Worm (Caenorhabditis elegans): ENCODE measurements around the gene K11D12.8.

The K11D12.8 gene

ce11 chrV:5053335-5053734 lies 12.5 kb upstream of the K11D12.8 start, which contains the start of gene cwp-4:
cwp-4 (plus strand) TSS chrV:5053635.
- TF ChIP-seq F55B11.4 (tag; optimal IDR thresholded peaks at IDR 0.05; ENCODE audit: borderline replicate concordance, insufficient read depth), result no peak
- TF ChIP-seq hrde-1 (tag; optimal IDR thresholded peaks at IDR 0.05; ENCODE audit: borderline replicate concordance), result no peak
- TF ChIP-seq nhr-80 (tag; optimal IDR thresholded peaks at IDR 0.05), result no peak
- TF ChIP-seq zim-3 (tag; optimal IDR thresholded peaks at IDR 0.05), result no peak
- no peak for TF ChIP-seq unc-62 (GFP tag; optimal IDR thresholded peaks at IDR 0.05)
- TF ChIP-seq Y67H2A.10 (GFP tag; conservative IDR thresholded peaks at IDR 0.05), result no peak
- no peak for TF ChIP-seq ekl-4 (GFP tag; IDR thresholded peaks at IDR 0.05)
- no peak for TF ChIP-seq ceh-40 (GFP tag; IDR thresholded peaks at IDR 0.05)
- no peak for TF ChIP-seq Y53G8AR.9 (GFP tag; conservative IDR thresholded peaks at IDR 0.05)
- no peak for TF ChIP-seq T26A5.8 (tag; optimal IDR thresholded peaks at IDR 0.05)
- no peak for TF ChIP-seq F52B5.7 (tag; optimal IDR thresholded peaks at IDR 0.05)
- no peak for TF ChIP-seq C06A6.2 (GFP tag; conservative IDR thresholded peaks at IDR 0.05)
- no peak for TF ChIP-seq mxl-1 (tag; optimal IDR thresholded peaks at IDR 0.05)
- no peak for TF ChIP-seq nfyb-1 (GFP tag; IDR thresholded peaks at IDR 0.05)
- no peak for TF ChIP-seq ceh-100 (GFP tag; IDR thresholded peaks at IDR 0.05)

- TF ChIP-seq cebp-1 (GFP tag; IDR thresholded peaks at IDR 0.05) (no peak), cebp-1 (tag; optimal IDR thresholded peaks at IDR 0.05) (no peak), madf-6 (GFP tag; IDR thresholded peaks at IDR 0.05) (0 out of 2 replicates have a peak, but pooled peaks have one; percentile 23), ccch-3 (GFP tag; optimal IDR thresholded peaks at IDR 0.05) (no peak), B0035.1 (tag; optimal IDR thresholded peaks at IDR 0.05) (no peak), lsl-1 (GFP tag; optimal IDR thresholded peaks at IDR 0.05) (no peak), tbp1 (GFP tag; optimal IDR thresholded peaks at IDR 0.05) (no peak), ZK185.1 (tag; optimal IDR thresholded peaks at IDR 0.05; ENCODE audit: poor library complexity, severe bottlenecking) (no peak), Y53G8AR.9 (GFP tag; conservative IDR thresholded peaks at IDR 0.05) (0 out of 2 replicates have a peak, but pooled peaks have one; percentile 34), ztf-26 (tag; optimal IDR thresholded peaks at IDR 0.05) (no peak), xnd-1 (tag; optimal IDR thresholded peaks at IDR 0.05) (peak; percentile 4)
These were observed 11.4 kb upstream of the K11D12.8 start, which contains the start of gene K11D12.12 for ce11 chrV:5052233-5052632. K11D12.12 (plus strand) TSS chrV:5052261.

DNA sequence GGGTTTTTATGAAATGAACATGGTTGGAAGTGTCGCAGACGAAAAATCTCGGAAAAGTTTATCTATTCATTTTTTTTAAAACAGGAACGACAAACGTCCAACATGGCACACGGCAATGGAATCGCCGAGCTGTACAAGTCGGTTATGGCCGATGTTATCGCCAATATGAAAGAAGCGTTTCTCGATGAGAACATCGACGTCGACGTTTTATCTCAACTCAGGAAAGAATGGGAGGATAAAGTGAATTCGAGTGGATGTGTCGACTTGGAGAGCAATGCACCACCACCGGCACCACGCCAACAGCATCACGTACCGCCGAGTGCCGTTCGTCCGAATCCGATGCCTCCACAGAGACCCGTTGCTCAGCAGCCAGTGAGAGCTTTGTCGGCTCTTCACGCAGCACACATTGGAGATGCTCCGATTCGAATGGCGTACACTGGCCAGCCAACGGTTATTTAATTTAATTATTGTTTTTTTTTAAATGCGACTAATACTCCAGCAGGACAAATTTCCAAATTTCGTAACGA lies 9.3 kb upstream of the K11D12.8 start:
- TF ChIP-seq lag-1 (GFP tag; IDR thresholded peaks at IDR 0.05) (no peak), hmg-1.2 (GFP tag; IDR thresholded peaks at IDR 0.05) (0 out of 2 replicates have a peak, but pooled peaks have one; percentile 5), zfh-2 (GFP tag; conservative IDR thresholded peaks at IDR 0.05) (peak; percentile 76; the same call in 1 of the 2 replicates), nfyb-1 (GFP tag; IDR thresholded peaks at IDR 0.05) (peak; percentile 66; the same call in 1 of the 2 replicates), D2030.7 (GFP tag; IDR thresholded peaks at IDR 0.05) (no peak), K11D2.4 (GFP tag; IDR thresholded peaks at IDR 0.05) (0 out of 2 replicates have a peak, but pooled peaks have one; percentile 16), egl-44 (GFP tag; IDR thresholded peaks at IDR 0.05) (peak; percentile 33; the same call in 1 of the 2 replicates), mcd-1 (GFP tag; IDR thresholded peaks at IDR 0.05) (0 out of 2 replicates have a peak, but pooled peaks have one; percentile 21)

ce11 chrV:5049333-5049942 lies 8.6 kb upstream of the K11D12.8 start, which contains the start of the genes pqn-51 and K11D12.14:
pqn-51 (plus strand) TSS chrV:5049607.
K11D12.14 (plus strand) TSS chrV:5049636.
- peak; percentile 71 for TF ChIP-seq ztf-26 (tag; optimal IDR thresholded peaks at IDR 0.05)
- TF ChIP-seq B0035.1 (tag; optimal IDR thresholded peaks at IDR 0.05), result peak; percentile 19
- TF ChIP-seq B0019.2 (GFP tag; conservative IDR thresholded peaks at IDR 0.05), result peak; percentile 44
- TF ChIP-seq lsy-27 (tag; optimal IDR thresholded peaks at IDR 0.05; ENCODE audit: borderline replicate concordance, insufficient read depth), result no peak
- TF ChIP-seq somi-1 (GFP tag; optimal IDR thresholded peaks at IDR 0.05), result peak; percentile 77
- TF ChIP-seq ccch-3 (GFP tag; optimal IDR thresholded peaks at IDR 0.05), result no peak
- TF ChIP-seq sea-2 (GFP tag; IDR thresholded peaks at IDR 0.05), result 0 out of 2 replicates have a peak, but pooled peaks have one; percentile 33
- TF ChIP-seq snpc-1.3 (tag; optimal IDR thresholded peaks at IDR 0.05; ENCODE audit: insufficient read depth), result peak; percentile 7
- peak; percentile 61 for TF ChIP-seq tlf-1 (GFP tag; optimal IDR thresholded peaks at IDR 0.05)
- 0 out of 2 replicates have a peak, but pooled peaks have one; percentile 60 for TF ChIP-seq Y79H2A.3 (GFP tag; conservative IDR thresholded peaks at IDR 0.05)
- TF ChIP-seq tbp1 (GFP tag; optimal IDR thresholded peaks at IDR 0.05), result peak; percentile 68
- TF ChIP-seq cebp-2 (GFP tag; IDR thresholded peaks at IDR 0.05), result no peak
- TF ChIP-seq F22D6.2 (tag; optimal IDR thresholded peaks at IDR 0.05), result peak; percentile 35
- peak; percentile 93 for TF ChIP-seq ama-1 (optimal IDR thresholded peaks at IDR 0.05)
- TF ChIP-seq ama-1 (GFP tag; optimal IDR thresholded peaks at IDR 0.05), result no peak

Data from whole organism, young adult.